Fruit fly (Drosophila melanogaster) ovary, adult (tissue): ENCODE data around the gene ftz-f1.

Experiments
- CG17801 ChIP-seq: fragments of 200-800 bp; optimal IDR thresholded peaks from 2 replicates; lab custom pipeline; 2019; ENCODE audit warnings: missing biosample characterization, mild to moderate bottlenecking, missing genetic modification characterization, moderate library complexity; ENCODE audit not compliant: partially characterized antibody

Gene ftz-f1

DNA sequence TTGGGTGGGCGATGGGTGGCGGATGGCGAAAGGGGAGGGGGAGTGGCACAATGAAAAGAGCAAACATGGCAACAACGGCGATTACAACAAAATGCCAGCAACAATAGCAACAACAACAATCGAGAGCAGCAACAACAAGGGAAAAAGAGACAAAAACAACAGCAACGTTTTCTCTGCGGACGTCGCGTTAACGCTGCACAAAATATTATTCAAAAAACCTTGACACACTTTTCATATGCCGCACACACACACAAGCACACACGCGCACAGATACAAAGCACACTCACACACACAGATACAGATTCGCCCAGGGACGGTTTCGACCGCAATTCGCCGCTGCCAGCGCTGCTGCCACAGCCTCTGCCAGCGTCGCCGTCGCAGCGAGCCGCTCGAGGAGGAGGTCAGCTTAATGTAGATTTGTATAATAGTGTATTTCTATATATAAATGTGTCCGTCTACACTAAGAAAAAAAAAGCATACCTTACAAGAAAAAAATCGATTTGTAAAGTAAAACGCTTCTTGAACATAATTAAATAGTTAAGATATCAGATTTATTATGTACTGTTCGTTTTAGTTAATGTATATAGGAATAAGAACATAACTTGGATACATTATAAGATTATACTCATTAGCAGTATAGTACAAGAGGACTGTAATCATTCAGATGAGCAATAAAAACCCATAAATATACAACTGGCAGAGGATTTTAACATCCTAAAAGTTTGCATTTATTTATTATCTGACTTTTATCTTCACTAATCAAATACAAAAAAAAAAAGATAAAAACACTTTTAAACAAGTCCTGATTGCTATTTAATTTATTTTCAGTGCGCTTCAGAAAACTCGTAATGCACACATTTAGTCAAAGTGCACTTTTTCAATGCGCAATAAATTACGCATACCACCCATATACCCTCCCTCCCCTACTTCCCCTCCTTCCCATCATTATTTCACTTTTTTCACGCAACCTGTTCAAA lies 19.2 kb downstream of the ftz-f1 start:
- TF ChIP-seq CG17801 (GFP tag; lab: Kevin White, UChicago), result peak; percentile 47

DNA sequence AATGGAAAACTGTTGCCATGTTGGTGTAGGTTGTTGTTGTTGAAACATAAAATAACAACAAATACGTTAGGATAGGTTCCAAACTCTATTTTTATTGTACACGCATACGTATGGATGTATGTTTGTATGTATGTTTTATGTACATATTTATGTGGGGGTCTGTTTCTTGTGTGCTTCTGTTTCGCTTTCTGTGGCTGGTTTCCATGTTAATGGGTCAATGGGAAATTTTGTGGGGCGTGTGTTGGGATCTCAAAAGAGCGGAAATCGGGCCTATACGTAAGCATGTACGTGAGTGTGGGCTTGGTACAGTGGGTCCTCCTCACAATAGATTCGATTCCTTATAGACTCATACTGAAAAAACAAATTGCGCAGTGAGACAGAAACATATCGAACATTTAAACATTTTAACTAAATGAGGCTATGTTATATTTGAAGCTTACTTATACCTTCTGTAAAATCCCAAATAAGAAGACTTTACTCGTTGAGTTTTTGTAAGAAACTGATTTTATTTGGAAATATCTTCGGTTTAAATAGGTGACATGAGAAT lies 29.0 kb downstream of the ftz-f1 start:
- no peak for TF ChIP-seq CG17801 (GFP tag; lab: Kevin White, UChicago)

DNA sequence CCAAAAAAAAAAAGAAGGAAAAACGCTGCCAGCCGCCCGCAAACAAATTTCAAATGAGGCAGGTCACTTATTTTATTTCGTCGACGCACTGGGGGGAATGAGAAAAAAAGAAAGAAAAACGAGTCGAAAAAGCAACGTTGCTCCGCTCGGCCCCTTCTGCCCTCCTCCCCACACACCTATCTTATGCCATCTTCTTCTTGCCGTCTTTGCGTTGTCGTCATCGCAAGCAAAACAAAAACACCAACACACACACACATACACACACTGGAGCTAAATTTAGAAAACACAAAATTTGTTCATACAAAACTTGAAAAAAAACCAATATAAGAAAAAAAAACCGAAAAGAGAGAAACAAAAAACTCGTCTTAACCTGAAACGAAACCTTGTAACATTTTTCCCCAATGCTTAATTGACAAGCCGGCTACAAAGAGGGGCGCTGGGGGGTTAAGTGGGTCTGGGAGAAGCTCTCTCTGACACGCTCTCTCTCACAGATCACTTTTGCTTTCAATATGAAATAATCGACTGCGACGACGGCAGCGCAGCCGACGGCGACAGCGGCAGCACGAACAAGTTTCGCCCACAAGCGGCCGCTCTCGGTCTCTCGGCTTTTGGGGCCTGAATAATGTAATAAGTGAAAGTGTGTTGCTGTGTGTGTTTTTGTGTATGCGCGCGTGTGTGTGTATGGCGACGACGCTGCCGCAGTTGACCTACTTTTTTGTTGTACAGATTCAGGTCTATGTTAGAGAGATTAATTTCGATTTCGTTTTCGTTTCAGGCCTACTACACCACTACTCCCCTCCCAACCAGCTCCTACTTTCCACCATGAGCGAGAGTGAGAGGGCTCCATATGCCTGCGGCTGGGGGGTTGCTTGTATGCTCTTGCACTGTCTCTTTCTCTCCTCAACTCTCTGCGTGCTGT lies 29.8 kb downstream of the ftz-f1 start:
- peak; percentile 31 for TF ChIP-seq CG17801 (GFP tag; lab: Kevin White, UChicago)

DNA sequence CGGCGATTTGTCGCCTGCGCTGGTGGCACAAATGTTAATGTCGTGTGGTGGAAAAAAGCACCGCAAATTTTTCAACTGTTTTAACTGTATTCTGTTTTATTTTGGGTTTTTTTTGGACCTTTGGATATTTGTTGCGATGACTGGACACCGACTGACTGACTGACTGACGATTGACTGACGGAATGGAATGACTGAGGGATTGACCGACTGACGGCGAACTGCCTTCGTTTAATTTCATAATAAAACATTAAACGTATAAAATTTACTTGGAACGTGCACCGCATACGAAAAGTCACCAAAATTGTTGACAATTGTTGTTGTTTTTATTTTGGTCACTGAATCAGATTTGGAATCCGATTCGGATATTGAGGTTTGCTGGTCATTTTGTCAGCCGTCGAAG lies 31.3 kb downstream of the ftz-f1 start:
- TF ChIP-seq CG17801 (GFP tag; lab: Kevin White, UChicago), result no peak

DNA sequence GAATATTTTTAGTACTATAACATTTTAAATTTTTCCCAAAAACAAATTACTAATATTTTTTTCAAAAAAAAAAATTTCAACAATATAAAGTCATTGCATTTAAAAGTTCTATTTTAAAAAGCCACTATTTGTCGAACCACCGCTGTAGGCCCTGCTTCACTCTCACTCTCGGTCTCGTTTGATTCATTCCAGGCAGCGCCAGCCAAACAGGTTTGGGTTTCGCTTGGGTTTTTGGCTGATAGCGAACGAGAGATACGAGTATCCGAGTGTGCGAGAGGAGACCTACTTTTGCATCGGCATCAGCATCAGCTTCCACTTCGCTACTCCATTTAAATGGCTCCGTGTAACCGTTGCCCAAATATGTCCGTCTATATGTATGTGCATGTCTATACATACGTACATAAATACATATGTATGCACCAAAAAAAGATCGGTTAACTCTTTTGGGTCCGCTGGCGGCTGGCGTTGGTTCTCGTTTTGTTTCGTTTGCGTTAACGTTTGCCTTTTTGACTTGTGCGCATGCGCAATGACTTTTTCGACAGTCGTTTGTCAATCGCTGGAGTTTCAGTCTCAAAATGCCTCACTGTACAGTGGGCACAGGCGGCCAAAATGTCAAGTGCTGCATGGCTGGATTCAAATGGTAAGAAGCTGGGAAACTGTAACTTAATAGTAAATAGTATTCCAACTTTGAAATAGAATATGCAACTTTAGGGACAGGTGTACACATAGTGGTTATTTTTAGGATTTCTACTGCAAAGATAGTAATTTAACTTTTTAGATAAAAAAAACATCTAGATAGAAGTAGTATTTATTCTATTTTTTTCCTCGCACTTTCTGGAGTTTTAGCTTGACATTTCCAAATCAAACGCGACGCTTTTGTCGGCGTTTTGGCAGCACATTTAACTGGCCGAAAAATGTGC lies 32.1 kb downstream of the ftz-f1 start:
- no peak for TF ChIP-seq CG17801 (GFP tag; lab: Kevin White, UChicago)

DNA sequence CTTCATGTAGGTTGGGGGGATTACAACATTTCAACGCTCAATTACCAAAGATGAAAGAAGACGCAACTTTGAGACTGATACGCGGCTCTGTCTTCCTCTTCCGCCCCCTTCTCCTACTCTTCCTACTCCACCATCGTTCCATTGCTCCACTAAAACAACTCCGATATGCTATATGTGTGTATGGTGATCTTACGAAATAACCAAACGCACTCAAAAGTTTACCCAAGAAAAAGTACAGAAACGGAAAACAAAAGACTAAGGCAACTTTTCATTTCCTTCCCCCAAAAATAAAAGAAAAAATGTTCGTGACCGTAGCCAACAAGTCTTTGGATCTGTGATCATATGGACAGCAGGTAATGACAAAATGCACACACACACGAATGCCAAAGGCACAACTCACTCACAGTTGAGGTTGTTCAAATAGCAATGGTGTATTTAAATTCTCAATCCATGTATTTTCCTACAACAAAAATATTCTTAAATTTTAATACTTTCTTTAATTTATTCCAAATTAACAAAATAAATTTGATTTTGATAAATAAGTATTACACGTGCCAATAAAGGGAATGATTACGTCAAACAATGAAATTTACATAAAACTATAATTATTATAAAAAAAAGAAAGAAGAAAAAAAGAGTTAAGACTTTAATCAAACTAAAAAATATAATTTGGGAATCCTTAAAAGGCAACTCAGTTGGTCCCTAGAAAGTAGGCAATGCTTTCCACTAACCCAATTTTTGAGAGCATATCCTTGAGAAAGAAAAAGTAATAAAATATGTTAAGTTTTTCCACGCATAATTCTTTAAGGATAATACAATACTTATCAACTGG lies 32.9 kb downstream of the ftz-f1 start:
- no peak for TF ChIP-seq CG17801 (GFP tag; lab: Kevin White, UChicago)

DNA sequence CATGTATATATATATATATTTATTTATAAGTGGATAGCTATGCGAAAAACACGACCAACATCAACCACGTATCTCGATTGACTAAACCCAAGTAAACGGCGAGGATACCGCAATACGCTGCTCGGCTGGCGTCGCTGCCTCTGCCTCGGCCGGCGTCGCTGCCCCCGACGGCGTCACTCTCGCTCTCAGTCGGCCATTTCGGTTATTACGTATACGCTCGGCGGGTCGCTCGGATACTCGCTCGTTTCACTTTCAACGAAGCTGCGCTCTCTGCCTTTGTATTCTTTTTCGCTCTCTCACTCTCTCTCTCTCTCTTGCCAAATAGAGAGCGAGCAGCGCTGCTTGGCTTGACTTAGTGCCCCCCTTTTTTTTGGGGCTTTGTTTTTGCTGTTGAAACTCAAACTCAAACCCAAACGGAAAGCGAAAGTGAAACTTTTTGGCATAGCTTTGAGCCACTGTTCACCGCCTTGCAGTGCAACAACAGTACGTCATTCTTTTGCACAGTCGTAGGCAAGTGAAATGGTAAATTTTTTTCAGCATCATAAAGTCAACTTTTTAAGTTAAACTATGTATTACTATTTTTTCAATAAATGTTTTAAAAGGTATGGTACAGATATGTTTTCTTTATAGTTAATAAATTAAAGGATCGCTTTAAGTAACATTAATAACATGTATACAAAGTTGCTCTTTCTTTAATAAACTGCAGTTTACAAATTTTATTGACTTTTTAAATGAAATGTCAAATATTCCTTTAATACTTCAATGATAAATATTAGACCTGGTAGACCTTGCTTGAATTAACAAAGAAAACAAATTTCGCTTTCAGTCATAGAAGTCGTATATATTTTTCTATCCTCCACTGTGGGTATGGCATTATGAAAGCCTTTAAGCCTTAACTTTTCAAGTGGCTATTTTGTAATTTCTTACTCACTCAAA lies 35.2 kb downstream of the ftz-f1 start:
- peak; percentile 28 for TF ChIP-seq CG17801 (GFP tag; lab: Kevin White, UChicago)

DNA sequence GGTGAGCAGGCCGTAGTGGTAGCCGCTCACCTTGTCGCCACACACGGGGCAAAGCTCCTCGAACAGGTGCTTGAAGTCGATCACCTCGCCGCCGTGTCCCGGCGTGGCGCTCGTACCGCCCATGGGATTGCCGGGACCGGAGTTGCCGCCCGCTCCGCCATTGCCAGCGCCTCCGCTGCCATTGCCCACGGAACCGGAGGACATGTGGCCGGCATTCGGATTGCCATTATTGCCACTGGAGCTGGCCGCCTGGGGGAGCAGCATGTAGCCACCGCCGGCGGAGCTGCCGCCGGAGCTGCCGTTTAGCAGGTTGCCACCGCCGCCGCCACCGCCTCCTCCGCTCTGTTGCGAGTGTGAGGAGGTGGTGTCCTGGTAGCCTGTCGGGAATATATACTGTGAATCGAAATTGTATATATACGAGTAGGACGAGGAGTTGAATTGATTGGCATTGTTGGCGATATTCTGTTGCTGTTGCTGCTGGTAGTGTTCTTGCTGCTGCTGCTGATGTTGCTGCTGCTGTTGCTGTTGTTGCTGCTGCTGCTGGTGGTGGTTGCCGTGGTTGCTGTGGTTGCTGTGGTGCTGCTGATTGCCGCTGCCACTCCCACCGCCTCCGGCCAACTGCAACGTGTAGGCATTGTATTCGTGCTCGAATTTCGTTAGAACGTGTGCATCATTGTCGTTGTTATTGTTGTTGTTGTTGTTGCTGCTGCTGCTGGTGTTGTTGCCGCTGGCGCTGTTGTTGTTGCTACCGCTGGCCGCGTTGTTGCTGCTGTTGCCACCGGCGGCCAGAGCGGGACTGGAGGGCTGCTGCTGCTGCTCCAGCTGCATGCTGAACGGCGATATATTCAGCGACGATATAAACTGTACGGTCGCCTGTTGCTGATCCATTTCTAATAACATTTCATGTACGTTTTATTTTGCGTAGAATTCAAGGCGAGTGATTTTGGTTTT lies 37.3 kb downstream of the ftz-f1 start:
- TF ChIP-seq CG17801 (GFP tag; lab: Kevin White, UChicago), result no peak

DNA sequence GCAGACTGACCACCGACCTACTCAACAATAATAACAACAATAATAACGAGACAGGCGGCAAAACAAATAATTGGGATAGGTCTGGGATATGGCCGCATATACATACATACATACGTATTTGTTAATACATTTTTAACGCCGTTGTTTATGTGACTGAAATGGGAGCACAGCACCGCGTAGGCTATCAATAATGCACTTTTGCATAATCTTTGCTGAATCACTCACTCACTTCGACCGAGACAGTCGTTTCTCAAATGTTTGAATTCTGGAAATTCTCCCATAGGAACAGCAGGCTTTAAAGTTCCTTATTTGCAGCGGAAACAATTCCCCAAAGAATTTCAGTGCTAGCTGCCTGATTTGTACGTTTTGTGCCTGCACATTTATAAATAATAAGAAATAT lies 39.4 kb downstream of the ftz-f1 start:
- no peak for TF ChIP-seq CG17801 (GFP tag; lab: Kevin White, UChicago)

DNA sequence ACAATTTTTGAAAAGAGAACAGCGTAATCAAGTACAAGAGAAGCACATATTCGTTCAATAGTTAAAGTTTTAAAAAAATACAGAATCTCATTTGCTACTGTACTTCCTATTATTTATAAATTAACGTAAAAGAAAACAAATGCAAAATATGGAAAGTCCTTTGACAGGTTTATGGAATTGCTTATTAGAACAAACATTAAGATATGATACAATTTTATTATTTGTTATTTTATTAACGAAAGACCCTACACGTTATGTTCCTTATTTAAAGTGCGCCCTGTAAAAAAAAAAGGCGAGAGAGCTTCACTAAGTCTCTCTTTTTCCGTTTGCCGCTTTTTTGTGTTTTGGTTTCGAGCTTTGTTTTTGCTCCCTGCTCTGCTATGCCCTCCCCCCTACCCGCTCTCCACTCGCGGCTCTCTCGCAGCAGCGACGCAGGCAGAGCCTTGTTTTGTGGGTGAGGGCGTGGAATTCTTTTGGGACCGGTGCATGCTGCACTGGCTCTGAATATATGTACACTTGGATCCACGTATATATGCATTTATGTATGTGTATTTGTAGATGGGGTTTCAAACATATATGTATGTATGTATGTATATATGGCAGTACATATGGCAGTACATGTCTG lies 40.6 kb downstream of the ftz-f1 start:
- no peak for TF ChIP-seq CG17801 (GFP tag; lab: Kevin White, UChicago)
